Fruit fly (Drosophila melanogaster) whole organism, embryonic: ENCODE results near the gene Ids.

Experiments used
- Abd-B ChIP-seq: fragments of 200-800 bp; sonication (Bioruptor generic); optimal IDR thresholded peaks from 2 replicates; lab custom pipeline; 2018; ENCODE audit warnings: missing biosample characterization, mild to moderate bottlenecking, missing genetic modification characterization, moderate library complexity
- CG10366 ChIP-seq: fragments of 200-800 bp; sonication (Bioruptor generic); IDR thresholded peaks from 2 replicates; pipeline ENCODE4 v1.3.6; 2022; ENCODE audit warnings: missing biosample characterization, missing genetic modification characterization
- CG11456 ChIP-seq: fragments of 200-800 bp; sonication (Bioruptor generic); IDR thresholded peaks from 3 replicates; pipeline ENCODE4 v1.3.6; 2022; ENCODE audit warnings: missing biosample characterization, missing genetic modification characterization
- CG12942 ChIP-seq: fragments of 200-800 bp; sonication (Bioruptor generic); optimal IDR thresholded peaks from 3 replicates; lab custom pipeline; 2016; ENCODE audit warnings: missing biosample characterization, missing genetic modification characterization
- CG13775 ChIP-seq: fragments of 200-800 bp; sonication (Bioruptor generic); optimal IDR thresholded peaks from 3 replicates; lab custom pipeline; 2017; ENCODE audit warnings: missing biosample characterization, mild to moderate bottlenecking, missing genetic modification characterization
- CG14014 ChIP-seq: fragments of 200-800 bp; sonication (Bioruptor generic); IDR thresholded peaks from 2 replicates; pipeline ENCODE4 v1.3.6; 2022; ENCODE audit warnings: missing biosample characterization, missing genetic modification characterization
- CG14441 ChIP-seq: fragments of 200-800 bp; sonication (Bioruptor generic); IDR thresholded peaks from 2 replicates; pipeline ENCODE4 v1.3.6; 2022; ENCODE audit warnings: missing biosample characterization, missing genetic modification characterization
- CG17802 ChIP-seq: fragments of 200-800 bp; sonication (Bioruptor generic); optimal IDR thresholded peaks from 2 replicates; lab custom pipeline; 2018; ENCODE audit warnings: missing biosample characterization, mild to moderate bottlenecking, missing genetic modification characterization, moderate library complexity
- CG18599 ChIP-seq: fragments of 200-800 bp; sonication (Bioruptor generic); optimal IDR thresholded peaks from 3 replicates; lab custom pipeline; 2017; ENCODE audit warnings: missing biosample characterization, missing genetic modification characterization, mild to moderate bottlenecking, moderate library complexity, missing genetic modification reagents
- CG2116 ChIP-seq: fragments of 200-800 bp; sonication (Bioruptor generic); optimal IDR thresholded peaks from 3 replicates; lab custom pipeline; 2018; ENCODE audit warnings: missing biosample characterization, mild to moderate bottlenecking, missing genetic modification characterization
- CG30403 ChIP-seq: fragments of 200-800 bp; sonication (Bioruptor generic); optimal IDR thresholded peaks from 3 replicates; lab custom pipeline; 2016; ENCODE audit warnings: missing biosample characterization, missing genetic modification characterization
- CG4424 ChIP-seq: fragments of 200-800 bp; sonication (Bioruptor generic); optimal IDR thresholded peaks from 3 replicates; lab custom pipeline; 2016; ENCODE audit warnings: missing biosample characterization, missing genetic modification characterization
- CG6254 ChIP-seq: fragments of 200-800 bp; sonication (Bioruptor generic); optimal IDR thresholded peaks from 3 replicates; lab custom pipeline; 2017; ENCODE audit warnings: mild to moderate bottlenecking, missing biosample characterization, missing genetic modification reagents, missing genetic modification characterization
- CG7271 ChIP-seq: fragments of 200-800 bp; sonication (Bioruptor generic); optimal IDR thresholded peaks from 2 replicates; lab custom pipeline; 2018; ENCODE audit warnings: missing biosample characterization, mild to moderate bottlenecking, missing genetic modification characterization, moderate library complexity
- CG8089 ChIP-seq: fragments of 200-800 bp; sonication (Bioruptor generic); optimal IDR thresholded peaks from 3 replicates; lab custom pipeline; 2016; ENCODE audit warnings: missing biosample characterization, missing genetic modification characterization
- CG9609 ChIP-seq: fragments of 200-800 bp; sonication (Bioruptor generic); optimal IDR thresholded peaks from 3 replicates; lab custom pipeline; 2016; ENCODE audit warnings: missing biosample characterization, missing genetic modification characterization
- CG9932 ChIP-seq: fragments of 200-800 bp; sonication (Bioruptor generic); IDR thresholded peaks from 2 replicates; pipeline ENCODE4 v1.3.6; 2022; ENCODE audit warnings: missing biosample characterization, missing genetic modification characterization
- Dad ChIP-seq: fragments of 200-800 bp; sonication (Bioruptor generic); optimal IDR thresholded peaks from 3 replicates; lab custom pipeline; 2016; ENCODE audit warnings: missing biosample characterization, missing genetic modification characterization
- H2.0 ChIP-seq: fragments of 200-800 bp; sonication (Bioruptor generic); IDR thresholded peaks from 2 replicates; pipeline ENCODE4 v1.3.6; 2022; ENCODE audit warnings: missing biosample characterization, missing genetic modification characterization
- HLH54F ChIP-seq: fragments of 200-800 bp; sonication (Bioruptor generic); optimal IDR thresholded peaks from 3 replicates; lab custom pipeline; 2016; ENCODE audit warnings: missing biosample characterization, missing genetic modification characterization
- Hr51 ChIP-seq, 2 experiments: fragments of 200-800 bp; sonication (Bioruptor generic); optimal IDR thresholded peaks; 2 replicates in 1 of 2; 3 replicates in 1 of 2; lab custom pipeline; 2016 to 2018; ENCODE audit warnings: missing biosample characterization in 2 of 2, missing genetic modification characterization in 2 of 2, mild to moderate bottlenecking in 1 of 2, moderate library complexity in 1 of 2
- Myb ChIP-seq: fragments of 200-800 bp; sonication (Bioruptor generic); optimal IDR thresholded peaks from 2 replicates; lab custom pipeline; 2016; ENCODE audit warnings: missing biosample characterization, missing genetic modification characterization
- NC2α ChIP-seq: fragments of 200-800 bp; sonication (Bioruptor generic); optimal IDR thresholded peaks from 2 replicates; lab custom pipeline; 2016; ENCODE audit warnings: missing biosample characterization, missing genetic modification characterization
- Sry-β ChIP-seq: fragments of 200-800 bp; sonication (Bioruptor generic); optimal IDR thresholded peaks from 2 replicates; lab custom pipeline; 2018; ENCODE audit warnings: missing biosample characterization, mild to moderate bottlenecking, missing genetic modification characterization, moderate library complexity
- Taf1 ChIP-seq: fragments of 200-800 bp; sonication (Bioruptor generic); IDR thresholded peaks from 2 replicates; pipeline ENCODE4 v1.3.6; 2022; ENCODE audit warnings: missing biosample characterization, missing genetic modification characterization
- ase ChIP-seq: fragments of 200-800 bp; sonication (Bioruptor generic); IDR thresholded peaks from 3 replicates; pipeline ENCODE4 v1.3.6; 2022; ENCODE audit warnings: missing biosample characterization, missing genetic modification characterization
- bowl ChIP-seq: fragments of 200-800 bp; sonication (Bioruptor generic); IDR thresholded peaks from 2 replicates; pipeline ENCODE4 v1.3.6; 2022; ENCODE audit warnings: missing biosample characterization, missing genetic modification characterization
- croc ChIP-seq: fragments of 200-800 bp; sonication (Bioruptor generic); conservative IDR thresholded peaks from 3 replicates; pipeline ENCODE4 v1.3.6; 2022; ENCODE audit warnings: missing biosample characterization, missing genetic modification characterization
- crol ChIP-seq: fragments of 200-800 bp; sonication (Bioruptor generic); IDR thresholded peaks from 2 replicates; pipeline ENCODE4 v1.3.6; 2022; ENCODE audit warnings: missing biosample characterization, missing genetic modification characterization
- dm ChIP-seq: fragments of 200-800 bp; sonication (Bioruptor generic); optimal IDR thresholded peaks from 3 replicates; lab custom pipeline; 2016; ENCODE audit warnings: missing biosample characterization, missing genetic modification characterization
- esg ChIP-seq: fragments of 200-800 bp; sonication (Bioruptor generic); conservative IDR thresholded peaks from 2 replicates; pipeline ENCODE4 v1.3.6; 2022; ENCODE audit warnings: missing biosample characterization, missing genetic modification characterization
- gem ChIP-seq: fragments of 200-800 bp; sonication (Bioruptor generic); optimal IDR thresholded peaks from 2 replicates; lab custom pipeline; 2019; ENCODE audit warnings: missing biosample characterization, mild to moderate bottlenecking, missing genetic modification characterization, moderate library complexity
- hth ChIP-seq: fragments of >200 bp; optimal IDR thresholded peaks from 2 replicates; lab custom pipeline; 2017; ENCODE audit warnings: inconsistent platforms
- kni ChIP-seq: fragments of 200-800 bp; sonication (Bioruptor generic); optimal IDR thresholded peaks from 3 replicates; lab custom pipeline; 2017; ENCODE audit warnings: mild to moderate bottlenecking, missing biosample characterization, missing genetic modification reagents, missing genetic modification characterization
- lov ChIP-seq, 2 experiments: fragments of 200-800 bp in 1 of 2; fragments of >200 bp in 1 of 2; sonication (Bioruptor generic) in 1 of 2; IDR thresholded peaks in 1 of 2; optimal IDR thresholded peaks in 1 of 2; 2 replicates in 1 of 2; 3 replicates in 1 of 2; pipeline versions ENCODE4 v1.3.6 to Lab custom; 2017 to 2022; ENCODE audit warnings: missing biosample characterization in 1 of 2, missing genetic modification characterization in 1 of 2
- onecut ChIP-seq: fragments of 200-800 bp; sonication (Bioruptor generic); IDR thresholded peaks from 2 replicates; pipeline ENCODE4 v1.3.6; 2022; ENCODE audit warnings: missing biosample characterization, missing genetic modification characterization
- pan ChIP-seq, 4 experiments: fragments of >200 bp in 3 of 4; fragments of 200-800 bp in 1 of 4; sonication (Bioruptor generic) in 1 of 4; optimal IDR thresholded peaks in 3 of 4; IDR thresholded peaks in 1 of 4; 2 replicates each; pipeline versions ENCODE4 v1.3.6 to Lab custom; 2017 to 2022; ENCODE audit warnings: missing biosample characterization in 2 of 4, missing genetic modification characterization in 2 of 4, mixed read lengths in 1 of 4
- peb ChIP-seq: fragments of 200-800 bp; sonication (Bioruptor generic); IDR thresholded peaks from 2 replicates; pipeline ENCODE4 v1.3.6; 2022; ENCODE audit warnings: missing biosample characterization, missing genetic modification characterization
- sc ChIP-seq, 3 experiments: fragments of >200 bp in 2 of 3; fragments of 200-800 bp in 1 of 3; sonication (Bioruptor generic) in 1 of 3; optimal IDR thresholded peaks; 2 replicates in 2 of 3; 3 replicates in 1 of 3; lab custom pipeline; 2017; ENCODE audit warnings: mild to moderate bottlenecking in 1 of 3, missing biosample characterization in 1 of 3, missing genetic modification characterization in 1 of 3, missing genetic modification reagents in 1 of 3
- sim ChIP-seq: fragments of 200-800 bp; sonication (Bioruptor generic); IDR thresholded peaks from 2 replicates; pipeline ENCODE4 v1.3.6; 2022; ENCODE audit warnings: missing biosample characterization, missing genetic modification characterization
- sisA ChIP-seq: fragments of 200-800 bp; sonication (Bioruptor generic); IDR thresholded peaks from 2 replicates; pipeline ENCODE4 v1.3.6; 2022; ENCODE audit warnings: missing biosample characterization, missing genetic modification characterization
- slp2 ChIP-seq: fragments of 200-800 bp; sonication (Bioruptor generic); optimal IDR thresholded peaks from 2 replicates; lab custom pipeline; 2016; ENCODE audit warnings: missing biosample characterization, missing genetic modification characterization
- so ChIP-seq: fragments of 200-800 bp; sonication (Bioruptor generic); IDR thresholded peaks from 3 replicates; pipeline ENCODE4 v1.3.6; 2022; ENCODE audit warnings: missing biosample characterization, missing genetic modification characterization
- sr ChIP-seq: fragments of 200-800 bp; sonication (Bioruptor generic); IDR thresholded peaks from 3 replicates; pipeline ENCODE4 v1.3.6; 2022; ENCODE audit warnings: missing biosample characterization, missing genetic modification characterization
- ssp ChIP-seq: fragments of 200-800 bp; sonication (Bioruptor generic); IDR thresholded peaks from 2 replicates; pipeline ENCODE4 v1.3.6; 2022; ENCODE audit warnings: missing biosample characterization, missing genetic modification characterization
- sug ChIP-seq: fragments of 200-800 bp; optimal IDR thresholded peaks from 2 replicates; lab custom pipeline; 2019; ENCODE audit warnings: missing biosample characterization, mild to moderate bottlenecking, missing genetic modification characterization, moderate library complexity
- ttk ChIP-seq: fragments of 200-800 bp; sonication (Bioruptor generic); IDR thresholded peaks from 2 replicates; pipeline ENCODE4 v2.1.2; 2022; ENCODE audit warnings: missing biosample characterization, missing genetic modification characterization
- vvl ChIP-seq: fragments of 200-800 bp; sonication (Bioruptor generic); IDR thresholded peaks from 2 replicates; pipeline ENCODE4 v1.3.6; 2022; ENCODE audit warnings: missing biosample characterization, missing genetic modification characterization

Gene Ids

dm6 chr3L:3388708-3389665 lies 10.9 kb downstream of the Ids start (continued):
- TF ChIP-seq HLH54F (GFP tag; lab: Kevin White, UChicago) (no peak), CG4424 (GFP tag; lab: Kevin White, UChicago) (peak; percentile 24), Taf1 (no peak), dm (GFP tag; lab: Kevin White, UChicago) (no peak), CG6254 (no peak), ssp (no peak), bowl (peak; percentile 77), Myb (GFP tag; lab: Kevin White, UChicago) (no peak), pan (optimal IDR thresholded peaks at IDR 0.05; lab: Kevin White, UChicago) (no peak), pan (GFP tag; optimal IDR thresholded peaks at IDR 0.05 in 1 of 2, IDR thresholded peaks at IDR 0.05 in 1 of 2) (no peak), kni (GFP tag; lab: Kevin White, UChicago) (no peak), hth (lab: Kevin White, UChicago) (no peak), Sry-β (GFP tag; lab: Kevin White, UChicago) (no peak), CG9609 (GFP tag; lab: Kevin White, UChicago) (peak; percentile 4), so (GFP tag; lab: Robert Waterston, UW) (no peak), vvl (GFP tag; lab: Robert Waterston, UW) (peak; percentile 63), Hr51 (GFP tag; optimal IDR thresholded peaks at IDR 0.05; lab: Kevin White, UChicago) (no peak), CG11456 (GFP tag; lab: Robert Waterston, UW) (no peak), CG8089 (GFP tag; lab: Kevin White, UChicago) (peak; percentile 11), peb (GFP tag; lab: Robert Waterston, UW) (no peak), sim (GFP tag; lab: Robert Waterston, UW) (no peak), CG13775 (GFP tag; lab: Kevin White, UChicago) (no peak), CG17802 (tag; lab: Kevin White, UChicago) (peak; percentile 41), gem (tag; lab: Kevin White, UChicago) (peak; percentile 6), CG2116 (GFP tag; lab: Kevin White, UChicago) (no peak), sug (tag; lab: Kevin White, UChicago) (no peak), CG12942 (GFP tag; lab: Kevin White, UChicago) (no peak), CG30403 (GFP tag; lab: Kevin White, UChicago) (no peak), ase (GFP tag; lab: Robert Waterston, UW) (no peak), CG10366 (GFP tag; lab: Robert Waterston, UW) (peak; percentile 40; the same call in 1 of the 2 replicates), lov (optimal IDR thresholded peaks at IDR 0.05; lab: Kevin White, UChicago) (no peak), lov (GFP tag; IDR thresholded peaks at IDR 0.05; lab: Robert Waterston, UW) (peak; percentile 64; the same call in 2 of the 3 replicates), onecut (no peak), NC2α (GFP tag; lab: Kevin White, UChicago) (no peak), ttk (GFP tag; lab: Robert Waterston, UW) (peak; percentile 11; the same call in 1 of the 2 replicates), slp2 (GFP tag; lab: Kevin White, UChicago) (no peak), CG14441 (GFP tag; lab: Robert Waterston, UW) (no peak), CG14014 (GFP tag; lab: Robert Waterston, UW) (no peak), sc (optimal IDR thresholded peaks at IDR 0.05; lab: Kevin White, UChicago) (no peak), sc (GFP tag; optimal IDR thresholded peaks at IDR 0.05; lab: Kevin White, UChicago) (no peak), esg (GFP tag; lab: Robert Waterston, UW) (peak; percentile 9; the same call in 1 of the 2 replicates), crol (GFP tag; lab: Robert Waterston, UW) (peak; percentile 81), Abd-B (GFP tag; lab: Kevin White, UChicago) (peak; percentile 22), Dad (no peak), CG18599 (GFP tag; lab: Kevin White, UChicago) (no peak), sr (no peak), CG7271 (tag; lab: Kevin White, UChicago) (no peak), CG9932 (GFP tag; lab: Robert Waterston, UW) (no peak), sisA (GFP tag; lab: Robert Waterston, UW) (peak; percentile 31), H2.0 (GFP tag; lab: Robert Waterston, UW) (peak; percentile 23; the same call in 1 of the 2 replicates), croc (GFP tag; lab: Robert Waterston, UW) (peak; percentile 14; the same call in 1 of the 3 replicates)
